Fruit fly (Drosophila melanogaster): ENCODE results near the gene Gr28b.
A peak's percentile ranks its signal among the peaks of the same experiment; 100 is the strongest.

Gene Gr28b

DNA sequence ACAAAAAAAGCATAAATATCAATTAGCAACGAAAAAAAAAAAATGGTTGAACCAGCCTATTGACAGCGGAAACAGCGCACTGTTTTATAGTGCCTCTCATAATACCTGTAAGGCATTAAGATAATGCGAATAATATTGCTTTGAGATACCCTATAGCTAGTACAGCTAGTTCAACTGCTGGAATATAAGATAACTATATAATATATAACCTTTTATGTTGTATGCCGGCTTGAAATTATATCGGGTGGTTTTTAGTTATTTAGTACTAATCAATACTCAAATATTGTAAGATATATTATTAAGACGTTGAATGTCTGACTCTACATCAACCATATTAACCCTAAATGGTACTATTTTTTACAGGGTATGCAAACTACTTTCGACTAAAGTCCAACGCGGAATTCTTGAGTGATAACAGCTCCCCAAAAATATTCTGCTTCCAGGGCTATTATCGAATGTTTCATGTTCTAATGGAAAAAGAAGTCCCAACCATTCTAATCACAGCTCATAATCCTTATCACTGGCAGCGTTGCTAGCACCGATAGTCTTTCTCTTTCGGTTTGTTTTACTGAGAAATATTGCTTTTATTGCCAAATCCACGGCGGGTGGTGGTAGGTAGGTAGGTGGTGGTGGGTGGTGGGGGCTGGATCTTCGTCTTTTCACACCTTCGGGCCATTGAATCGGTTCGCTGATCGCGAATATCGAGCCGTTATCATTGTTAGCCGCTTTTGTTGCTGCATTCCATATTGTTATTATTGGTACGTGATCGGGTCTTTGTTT lies 27.9 kb downstream of the Gr28b start (continued):
- no peak for TF ChIP-seq Lpt (GFP tag; optimal IDR thresholded peaks at IDR 0.05)
- TF ChIP-seq CG7963 (GFP tag; IDR thresholded peaks at IDR 0.05; ENCODE audit: partially characterized antibody) = no peak
- no peak; the same call in 2 of the 3 replicates for TF ChIP-seq croc (GFP tag; conservative IDR thresholded peaks at IDR 0.05)
- peak; percentile 2 for TF ChIP-seq gsb-n (tag; optimal IDR thresholded peaks at IDR 0.05)
- TF ChIP-seq inv (GFP tag; IDR thresholded peaks at IDR 0.05; ENCODE audit: partially characterized antibody) = no peak
- TF ChIP-seq crp (GFP tag; optimal IDR thresholded peaks at IDR 0.05) = peak in 1 of 2 experiments; percentile 2
- TF ChIP-seq Usf (GFP tag; optimal IDR thresholded peaks at IDR 0.05) = peak; percentile 49
- TF ChIP-seq Asciz (GFP tag; optimal IDR thresholded peaks at IDR 0.05) = no peak
- TF ChIP-seq Dbx (GFP tag; IDR thresholded peaks at IDR 0.05) = peak; percentile 91
- TF ChIP-seq Myb (GFP tag; optimal IDR thresholded peaks at IDR 0.05) = no peak
- peak; percentile 44; the same call in 1 of the 3 replicates for TF ChIP-seq ken (GFP tag; IDR thresholded peaks at IDR 0.05)
- no peak for TF ChIP-seq CG1792 (GFP tag; optimal IDR thresholded peaks at IDR 0.05)
- no peak for TF ChIP-seq Elba2 (GFP tag; optimal IDR thresholded peaks at IDR 0.05)
- no peak for TF ChIP-seq her (GFP tag; optimal IDR thresholded peaks at IDR 0.05)
- peak; percentile 85 for TF ChIP-seq CG12391 (tag; optimal IDR thresholded peaks at IDR 0.05)
- no peak for TF ChIP-seq sc (optimal IDR thresholded peaks at IDR 0.05)
- TF ChIP-seq sc (GFP tag; optimal IDR thresholded peaks at IDR 0.05) = peak; percentile 22
- TF ChIP-seq gt (GFP tag; IDR thresholded peaks at IDR 0.05) = no peak
- no peak for TF ChIP-seq eyg (GFP tag; optimal IDR thresholded peaks at IDR 0.05)
- TF ChIP-seq ac (GFP tag; optimal IDR thresholded peaks at IDR 0.05) = no peak
- peak; percentile 87 for TF ChIP-seq CG12659 (GFP tag; optimal IDR thresholded peaks at IDR 0.05)
- TF ChIP-seq ash1 (GFP tag; optimal IDR thresholded peaks at IDR 0.05) = no peak
- TF ChIP-seq Chrac-16 (GFP tag; optimal IDR thresholded peaks at IDR 0.05) = peak; percentile 22
- no peak for TF ChIP-seq Bdp1 (GFP tag; optimal IDR thresholded peaks at IDR 0.05)
- peak; percentile 73 for TF ChIP-seq bowl (GFP tag; IDR thresholded peaks at IDR 0.05)
- TF ChIP-seq CG18476 (GFP tag; optimal IDR thresholded peaks at IDR 0.05) = peak; percentile 71
- no peak for TF ChIP-seq sim (GFP tag; IDR thresholded peaks at IDR 0.05)
- peak; percentile 73; the same call in 1 of the 2 replicates for TF ChIP-seq chm (GFP tag; IDR thresholded peaks at IDR 0.05)
- TF ChIP-seq bsh (GFP tag; optimal IDR thresholded peaks at IDR 0.05) = peak in 1 of 2 experiments; percentile 65
- TF ChIP-seq CG5180 (GFP tag; optimal IDR thresholded peaks at IDR 0.05) = no peak
- peak; percentile 85 for TF ChIP-seq ranshi (GFP tag; IDR thresholded peaks at IDR 0.05)
- TF ChIP-seq B-H2 (GFP tag; optimal IDR thresholded peaks at IDR 0.05) = peak; percentile 78
- TF ChIP-seq Rfx (GFP tag; IDR thresholded peaks at IDR 0.05) = peak; percentile 95
- TF ChIP-seq CG18599 (GFP tag; optimal IDR thresholded peaks at IDR 0.05) = peak; percentile 88
- no peak for TF ChIP-seq CG8089 (GFP tag; optimal IDR thresholded peaks at IDR 0.05)
- TF ChIP-seq CG14710 (tag; optimal IDR thresholded peaks at IDR 0.05) = no peak
- peak; percentile 88 for TF ChIP-seq Hand (GFP tag; optimal IDR thresholded peaks at IDR 0.05)
- TF ChIP-seq Mrtf (GFP tag; IDR thresholded peaks at IDR 0.05) = peak; percentile 66; the same call in 1 of the 3 replicates
- TF ChIP-seq CG10979 (tag; optimal IDR thresholded peaks at IDR 0.05) = peak; percentile 30
- peak; percentile 90 for TF ChIP-seq CG3847 (GFP tag; IDR thresholded peaks at IDR 0.05)
- TF ChIP-seq CG33557 (GFP tag; optimal IDR thresholded peaks at IDR 0.05) = no peak
- peak; percentile 94 for TF ChIP-seq D19B (GFP tag; optimal IDR thresholded peaks at IDR 0.05)
- TF ChIP-seq bcd (GFP tag; optimal IDR thresholded peaks at IDR 0.05) = peak; percentile 57
- no peak for TF ChIP-seq CkIIα-i1 (GFP tag; IDR thresholded peaks at IDR 0.05)
- TF ChIP-seq CG11723 (GFP tag; optimal IDR thresholded peaks at IDR 0.05) = peak; percentile 38
- TF ChIP-seq pb (GFP tag; optimal IDR thresholded peaks at IDR 0.05) = no peak
- TF ChIP-seq Spps (tag; optimal IDR thresholded peaks at IDR 0.05) = no peak
- no peak for TF ChIP-seq pzg (GFP tag; optimal IDR thresholded peaks at IDR 0.05)
- peak; percentile 56; the same call in 2 of the 3 replicates for TF ChIP-seq CG11560 (tag; IDR thresholded peaks at IDR 0.05)
